Fruit fly (Drosophila melanogaster): ENCODE data around the gene CG13786.

Gene CG13786

DNA sequence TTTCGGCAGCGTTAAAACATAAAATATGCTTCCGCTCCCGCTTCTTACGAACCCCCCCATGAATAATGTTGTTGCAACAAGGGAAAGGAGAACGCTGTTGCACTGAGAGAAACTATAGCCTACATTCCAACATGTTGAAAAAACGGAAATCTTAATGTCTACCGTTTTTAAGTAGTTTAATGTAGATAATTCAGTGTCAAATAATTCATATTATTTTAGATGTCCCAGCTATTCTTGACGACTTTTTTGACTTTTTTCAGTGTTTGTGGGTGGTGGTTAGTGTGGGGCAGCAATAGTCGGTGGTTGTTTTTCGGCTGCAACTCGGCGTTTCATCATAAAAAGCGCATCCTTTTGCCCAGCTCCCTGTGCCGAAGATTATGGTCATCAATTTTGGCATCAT lies 9.2 kb upstream of the CG13786 start (continued):
- TF ChIP-seq fd85E (GFP tag; optimal IDR thresholded peaks at IDR 0.05) (no peak), CG6276 (GFP tag; optimal IDR thresholded peaks at IDR 0.05) (no peak), esn (GFP tag; optimal IDR thresholded peaks at IDR 0.05) (peak; percentile 83), Sox14 (GFP tag; optimal IDR thresholded peaks at IDR 0.05) (peak; percentile 58), CG6792 (GFP tag; optimal IDR thresholded peaks at IDR 0.05) (peak; percentile 47), pdm3 (GFP tag; optimal IDR thresholded peaks at IDR 0.05) (peak; percentile 47), Eip78C (GFP tag) (peak; percentile 72), CG6854 (GFP tag; optimal IDR thresholded peaks at IDR 0.05) (no peak), Eip75B (GFP tag; optimal IDR thresholded peaks at IDR 0.05) (peak; percentile 26), OdsH (GFP tag; optimal IDR thresholded peaks at IDR 0.05) (peak; percentile 39), CG11902 (GFP tag; optimal IDR thresholded peaks at IDR 0.05) (peak; percentile 10), CG7368 (GFP tag; optimal IDR thresholded peaks at IDR 0.05) (no peak), CG10631 (GFP tag; optimal IDR thresholded peaks at IDR 0.05) (peak; percentile 14), CG34406 (GFP tag; optimal IDR thresholded peaks at IDR 0.05) (peak; percentile 59), cyc (GFP tag; optimal IDR thresholded peaks at IDR 0.05) (peak; percentile 72), Met (GFP tag; optimal IDR thresholded peaks at IDR 0.05) (peak; percentile 74), CG8119 (GFP tag; IDR thresholded peaks at IDR 0.05) (no peak), svp (GFP tag) (peak; percentile 85), Ets96B (tag; optimal IDR thresholded peaks at IDR 0.05) (peak; percentile 12)

DNA sequence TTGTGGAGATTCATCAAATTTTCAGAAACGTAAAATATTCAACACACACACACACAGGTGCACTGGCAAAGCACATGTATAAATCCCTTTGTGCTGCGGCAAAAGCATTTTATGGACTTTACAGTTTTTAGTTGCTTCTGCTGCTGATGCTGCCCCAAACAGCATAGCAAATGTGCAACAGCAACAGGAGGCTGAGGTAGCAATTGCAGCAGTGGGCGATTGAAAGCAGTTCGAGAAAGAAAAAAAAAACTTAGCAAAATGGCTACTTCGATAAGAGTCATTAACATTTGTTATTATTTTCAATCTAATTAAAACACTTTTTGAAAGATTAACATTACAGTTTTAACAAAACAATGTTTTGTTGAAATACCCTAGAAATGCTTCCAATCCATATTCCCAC lies 7.5 kb upstream of the CG13786 start:
- TF ChIP-seq Ets96B (tag; optimal IDR thresholded peaks at IDR 0.05), result no peak
- TF ChIP-seq Eip93F (GFP tag; optimal IDR thresholded peaks at IDR 0.05), result no peak
- peak; percentile 27; the same call in 1 of the 2 replicates for TF ChIP-seq CG15336 (GFP tag; IDR thresholded peaks at IDR 0.05)
- peak; percentile 45 for TF ChIP-seq CG32006 (GFP tag; optimal IDR thresholded peaks at IDR 0.05)
- TF ChIP-seq Eip78C (GFP tag), result peak; percentile 57

DNA sequence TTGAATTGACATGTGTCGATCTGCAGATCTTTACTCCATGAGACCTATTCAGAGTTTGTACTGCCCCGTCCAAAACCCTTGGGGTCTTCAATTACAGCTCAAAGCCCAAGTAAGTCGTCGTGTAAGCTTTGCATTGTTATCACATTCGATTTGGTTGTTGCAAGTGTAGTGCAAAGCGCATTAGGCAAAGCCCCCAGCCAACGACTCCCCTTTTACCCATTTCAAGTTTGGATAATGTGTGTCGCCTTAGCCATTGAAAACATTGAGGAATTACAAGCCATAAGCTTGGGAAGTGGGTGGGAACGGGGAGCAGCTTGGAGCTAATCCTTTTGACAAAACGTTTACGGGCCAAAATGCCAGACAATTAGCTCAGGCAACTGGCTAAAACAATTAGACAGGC lies 6.7 kb upstream of the CG13786 start:
- no peak for TF ChIP-seq esn (GFP tag; optimal IDR thresholded peaks at IDR 0.05)
- TF ChIP-seq CG11762 (GFP tag; optimal IDR thresholded peaks at IDR 0.05; ENCODE audit: insufficient read depth), result no peak
- TF ChIP-seq CG11294 (GFP tag; IDR thresholded peaks at IDR 0.05), result no peak
- TF ChIP-seq achi (GFP tag; optimal IDR thresholded peaks at IDR 0.05), result no peak
- no peak for TF ChIP-seq pdm3 (GFP tag; optimal IDR thresholded peaks at IDR 0.05)
- no peak for TF ChIP-seq Met (GFP tag; optimal IDR thresholded peaks at IDR 0.05)
- no peak for TF ChIP-seq OdsH (GFP tag; optimal IDR thresholded peaks at IDR 0.05)
- no peak for TF ChIP-seq acj6 (GFP tag; optimal IDR thresholded peaks at IDR 0.05)
- no peak for TF ChIP-seq CG9139 (GFP tag; optimal IDR thresholded peaks at IDR 0.05)

DNA sequence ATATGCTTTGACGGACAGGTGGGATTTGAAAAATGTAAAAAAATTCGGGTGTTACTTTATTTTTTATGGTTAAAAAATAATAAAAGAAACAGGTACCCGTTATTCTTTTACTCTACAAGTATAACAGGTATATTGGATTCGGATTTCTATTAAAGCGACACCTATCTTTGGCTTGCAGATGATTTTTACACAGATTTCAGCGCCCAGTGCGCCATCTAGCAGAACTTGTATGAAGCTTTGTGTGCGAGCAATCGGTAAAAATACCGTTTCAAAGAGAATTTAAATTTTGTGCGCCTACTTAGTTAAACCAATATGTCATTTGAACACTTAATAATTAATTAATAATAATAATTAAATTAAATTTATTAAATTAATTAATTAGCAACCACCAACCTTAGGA lies 5.3 kb upstream of the CG13786 start:
- TF ChIP-seq cyc (GFP tag; optimal IDR thresholded peaks at IDR 0.05), result peak; percentile 65
- no peak for TF ChIP-seq CG10669 (GFP tag; optimal IDR thresholded peaks at IDR 0.05)
- TF ChIP-seq CG8632 (GFP tag; optimal IDR thresholded peaks at IDR 0.05), result no peak
- TF ChIP-seq salr (GFP tag; optimal IDR thresholded peaks at IDR 0.05), result no peak
- TF ChIP-seq Eip75B (GFP tag; optimal IDR thresholded peaks at IDR 0.05), result no peak
- TF ChIP-seq CG11902 (GFP tag; optimal IDR thresholded peaks at IDR 0.05), result peak; percentile 11
- no peak for TF ChIP-seq CG8119 (GFP tag; IDR thresholded peaks at IDR 0.05)
- TF ChIP-seq CG3032 (tag; optimal IDR thresholded peaks at IDR 0.05), result no peak
- TF ChIP-seq svp (GFP tag), result no peak
- TF ChIP-seq topi (GFP tag; optimal IDR thresholded peaks at IDR 0.05), result no peak
- no peak for TF ChIP-seq vri (GFP tag; optimal IDR thresholded peaks at IDR 0.05)
- TF ChIP-seq lz (GFP tag; optimal IDR thresholded peaks at IDR 0.05), result peak; percentile 60
- TF ChIP-seq CG9139 (GFP tag; optimal IDR thresholded peaks at IDR 0.05), result no peak
- TF ChIP-seq ss (GFP tag; optimal IDR thresholded peaks at IDR 0.05), result no peak
- no peak for TF ChIP-seq Ets96B (tag; optimal IDR thresholded peaks at IDR 0.05)
- no peak for TF ChIP-seq CG4318 (GFP tag; optimal IDR thresholded peaks at IDR 0.05)
- TF ChIP-seq Hr39 (GFP tag; optimal IDR thresholded peaks at IDR 0.05), result peak; percentile 68
- TF ChIP-seq Eip93F (GFP tag; optimal IDR thresholded peaks at IDR 0.05), result no peak
- TF ChIP-seq eg (GFP tag; IDR thresholded peaks at IDR 0.05), result no peak
- TF ChIP-seq CG11294 (GFP tag; IDR thresholded peaks at IDR 0.05), result no peak
- peak; percentile 38 for TF ChIP-seq OdsH (GFP tag; optimal IDR thresholded peaks at IDR 0.05)
- no peak for TF ChIP-seq CG7368 (GFP tag; optimal IDR thresholded peaks at IDR 0.05)
- peak; percentile 23 for TF ChIP-seq Ets21C (GFP tag; optimal IDR thresholded peaks at IDR 0.05)
- TF ChIP-seq Sox15 (GFP tag; optimal IDR thresholded peaks at IDR 0.05), result no peak
- no peak for TF ChIP-seq esn (GFP tag; optimal IDR thresholded peaks at IDR 0.05)
- TF ChIP-seq CG1621 (tag; optimal IDR thresholded peaks at IDR 0.05), result no peak
- no peak for TF ChIP-seq Smox (GFP tag; optimal IDR thresholded peaks at IDR 0.05)
- no peak for TF ChIP-seq dac (GFP tag; optimal IDR thresholded peaks at IDR 0.05)
- peak; percentile 46 for TF ChIP-seq pdm3 (GFP tag; optimal IDR thresholded peaks at IDR 0.05)
- peak; percentile 29 for TF ChIP-seq Met (GFP tag; optimal IDR thresholded peaks at IDR 0.05)
- peak; percentile 25 for TF ChIP-seq acj6 (GFP tag; optimal IDR thresholded peaks at IDR 0.05)
- peak; percentile 47 for TF ChIP-seq CG3919 (GFP tag; optimal IDR thresholded peaks at IDR 0.05)
- TF ChIP-seq CG11762 (GFP tag; optimal IDR thresholded peaks at IDR 0.05; ENCODE audit: insufficient read depth), result no peak

Measured in whole organism, prepupa.